Fruit fly (Drosophila melanogaster): ENCODE results near the gene CG13409.

- TF ChIP-seq Hr39 (GFP tag; optimal IDR thresholded peaks at IDR 0.05) = no peak
- no peak for TF ChIP-seq Gug (GFP tag; IDR thresholded peaks at IDR 0.05)
- TF ChIP-seq salr (GFP tag; optimal IDR thresholded peaks at IDR 0.05) = no peak
- no peak for TF ChIP-seq OdsH (GFP tag; optimal IDR thresholded peaks at IDR 0.05)
- TF ChIP-seq fkh (GFP tag; optimal IDR thresholded peaks at IDR 0.05) = no peak
- no peak for TF ChIP-seq Blimp-1 (GFP tag; optimal IDR thresholded peaks at IDR 0.05)
- no peak for TF ChIP-seq Lpt (GFP tag; optimal IDR thresholded peaks at IDR 0.05)
- TF ChIP-seq CG8632 (GFP tag; optimal IDR thresholded peaks at IDR 0.05) = no peak
- TF ChIP-seq eg (GFP tag; IDR thresholded peaks at IDR 0.05) = no peak
- TF ChIP-seq Sox15 (GFP tag; optimal IDR thresholded peaks at IDR 0.05) = no peak
- TF ChIP-seq svp (GFP tag) = no peak
Measured at dm6 chr3R:22014397-22014796, 17.3 kb downstream of the CG13409 start, which contains the start of gene Theg.

Data from whole organism, prepupa.